Fruit fly (Drosophila melanogaster) whole organism, embryonic: ENCODE measurements around the gene Rpn1.

Source experiments
- Asciz ChIP-seq: fragments of 200-800 bp; sonication (Bioruptor generic); optimal IDR thresholded peaks from 2 replicates; lab custom pipeline; 2017; ENCODE audit warnings: missing biosample characterization, mild to moderate bottlenecking, missing genetic modification characterization, missing genetic modification reagents
- Atf-2 ChIP-seq: fragments of 200-800 bp; sonication (Bioruptor generic); optimal IDR thresholded peaks from 2 replicates; lab custom pipeline; 2016; ENCODE audit warnings: missing biosample characterization, missing genetic modification characterization
- Atf3 ChIP-seq: fragments of 200-800 bp; sonication (Bioruptor generic); optimal IDR thresholded peaks from 3 replicates; lab custom pipeline; 2016; ENCODE audit warnings: missing biosample characterization, missing genetic modification characterization
- B-H2 ChIP-seq: fragments of 200-800 bp; sonication (Bioruptor generic); optimal IDR thresholded peaks from 2 replicates; lab custom pipeline; 2018; ENCODE audit warnings: missing biosample characterization, mild to moderate bottlenecking, missing genetic modification characterization
- BtbVII ChIP-seq: fragments of 200-800 bp; sonication (Bioruptor generic); optimal IDR thresholded peaks from 3 replicates; lab custom pipeline; 2017; ENCODE audit warnings: missing biosample characterization, mild to moderate bottlenecking, missing genetic modification characterization
- CG10959 ChIP-seq: fragments of 200-800 bp; sonication (Bioruptor generic); IDR thresholded peaks from 2 replicates; pipeline ENCODE4 v1.3.6; 2022; ENCODE audit warnings: missing biosample characterization, missing genetic modification characterization
- CG11695 ChIP-seq: fragments of 200-800 bp; sonication (Bioruptor generic); IDR thresholded peaks from 3 replicates; pipeline ENCODE4 v1.3.6; 2022; ENCODE audit warnings: missing biosample characterization, missing genetic modification characterization
- CG11723 ChIP-seq: fragments of 200-800 bp; sonication (Bioruptor generic); optimal IDR thresholded peaks from 2 replicates; lab custom pipeline; 2017; ENCODE audit warnings: missing biosample characterization, mild to moderate bottlenecking, missing genetic modification characterization
- CG12942 ChIP-seq: fragments of 200-800 bp; sonication (Bioruptor generic); optimal IDR thresholded peaks from 3 replicates; lab custom pipeline; 2016; ENCODE audit warnings: missing biosample characterization, missing genetic modification characterization
- CG14050 ChIP-seq: fragments of 200-800 bp; sonication (Bioruptor generic); IDR thresholded peaks from 3 replicates; pipeline ENCODE4 v1.3.6; 2022; ENCODE audit warnings: missing biosample characterization, missing genetic modification characterization
- CG15011 ChIP-seq: fragments of 200-800 bp; sonication (Bioruptor generic); optimal IDR thresholded peaks from 3 replicates; lab custom pipeline; 2018; ENCODE audit warnings: missing biosample characterization, mild to moderate bottlenecking, missing genetic modification characterization
- CG16815 ChIP-seq: fragments of 200-800 bp; sonication (Bioruptor generic); optimal IDR thresholded peaks from 3 replicates; lab custom pipeline; 2017; ENCODE audit warnings: missing biosample characterization, mild to moderate bottlenecking, missing genetic modification characterization
- CG2889 ChIP-seq: fragments of 200-800 bp; sonication (Bioruptor generic); IDR thresholded peaks from 3 replicates; pipeline ENCODE4 v1.3.6; 2022; ENCODE audit warnings: missing biosample characterization, missing genetic modification characterization
- CG43689 ChIP-seq: fragments of 200-800 bp; sonication (Bioruptor generic); IDR thresholded peaks from 2 replicates; pipeline ENCODE4 v1.3.6; 2022; ENCODE audit warnings: missing biosample characterization, missing genetic modification characterization
- CG6175 ChIP-seq: fragments of 200-800 bp; sonication (Bioruptor generic); IDR thresholded peaks from 3 replicates; pipeline ENCODE4 v1.3.6; 2022; ENCODE audit warnings: missing biosample characterization, missing genetic modification characterization
- CG9215 ChIP-seq: fragments of 200-800 bp; sonication (Bioruptor generic); IDR thresholded peaks from 2 replicates; pipeline ENCODE4 v1.3.6; 2022; ENCODE audit warnings: missing biosample characterization, missing genetic modification characterization
- CG9797 ChIP-seq: fragments of 200-800 bp; sonication (Bioruptor generic); optimal IDR thresholded peaks from 3 replicates; lab custom pipeline; 2018; ENCODE audit warnings: missing biosample characterization, mild to moderate bottlenecking, missing genetic modification characterization
- D ChIP-seq, 2 experiments: fragments of 200-800 bp in 1 of 2; fragments of >200 bp in 1 of 2; sonication (Bioruptor generic) in 1 of 2; optimal IDR thresholded peaks; 2 replicates in 1 of 2; 3 replicates in 1 of 2; lab custom pipeline; 2017; ENCODE audit warnings: mild to moderate bottlenecking in 1 of 2, missing biosample characterization in 1 of 2, missing genetic modification characterization in 1 of 2, missing genetic modification reagents in 1 of 2
- D19A ChIP-seq: fragments of 200-800 bp; optimal IDR thresholded peaks from 3 replicates; lab custom pipeline; 2019; ENCODE audit warnings: missing biosample characterization, mild to moderate bottlenecking, missing genetic modification characterization, moderate library complexity
- D19B ChIP-seq: fragments of 200-800 bp; sonication (Bioruptor generic); optimal IDR thresholded peaks from 2 replicates; lab custom pipeline; 2017; ENCODE audit warnings: missing biosample characterization, mild to moderate bottlenecking, missing genetic modification characterization
- Dref ChIP-seq: fragments of 200-800 bp; sonication (Bioruptor generic); IDR thresholded peaks from 2 replicates; pipeline ENCODE4 v1.3.6; 2022; ENCODE audit warnings: missing biosample characterization, missing genetic modification characterization
- HHEX ChIP-seq: fragments of 200-800 bp; sonication (Bioruptor generic); optimal IDR thresholded peaks from 3 replicates; lab custom pipeline; 2017; ENCODE audit warnings: missing biosample characterization, mild to moderate bottlenecking, missing genetic modification characterization, missing genetic modification reagents
- Mad ChIP-seq: fragments of 200-800 bp; sonication (Bioruptor generic); optimal IDR thresholded peaks from 2 replicates; lab custom pipeline; 2016; ENCODE audit warnings: missing biosample characterization, missing genetic modification characterization
- Spps ChIP-seq: fragments of 200-800 bp; sonication (Bioruptor generic); optimal IDR thresholded peaks from 2 replicates; lab custom pipeline; 2018; ENCODE audit warnings: missing biosample characterization, mild to moderate bottlenecking, missing genetic modification characterization
- aop ChIP-seq: fragments of 200-800 bp; sonication (Bioruptor generic); IDR thresholded peaks from 2 replicates; pipeline ENCODE4 v1.3.6; 2022; ENCODE audit warnings: missing biosample characterization, missing genetic modification characterization
- ash1 ChIP-seq: fragments of 200-800 bp; sonication (Bioruptor generic); optimal IDR thresholded peaks from 2 replicates; lab custom pipeline; 2018; ENCODE audit warnings: missing biosample characterization, mild to moderate bottlenecking, missing genetic modification characterization
- bab2 ChIP-seq: fragments of 200-800 bp; sonication (Bioruptor generic); optimal IDR thresholded peaks from 2 replicates; lab custom pipeline; 2016; ENCODE audit warnings: missing biosample characterization, missing genetic modification characterization
- chif ChIP-seq, 2 experiments: fragments of 200-800 bp; sonication (Bioruptor generic); optimal IDR thresholded peaks; 3 replicates each; lab custom pipeline; 2016; ENCODE audit warnings: missing biosample characterization in 2 of 2, missing genetic modification characterization in 2 of 2
- danr ChIP-seq: fragments of 200-800 bp; sonication (Bioruptor generic); IDR thresholded peaks from 2 replicates; pipeline ENCODE4 v1.3.6; 2022; ENCODE audit warnings: missing biosample characterization, missing genetic modification characterization
- dpn ChIP-seq, 2 experiments: fragments of 200-800 bp; sonication (Bioruptor generic); optimal IDR thresholded peaks; 3 replicates each; lab custom pipeline; 2016; ENCODE audit warnings: missing biosample characterization in 2 of 2, missing genetic modification characterization in 2 of 2
- dysf ChIP-seq: fragments of 200-800 bp; sonication (Bioruptor generic); IDR thresholded peaks from 3 replicates; pipeline ENCODE4 v1.3.6; 2022; ENCODE audit warnings: missing biosample characterization, missing genetic modification characterization
- gfzf ChIP-seq: fragments of 200-800 bp; sonication (Bioruptor generic); optimal IDR thresholded peaks from 2 replicates; lab custom pipeline; 2016; ENCODE audit warnings: missing biosample characterization, mild to moderate bottlenecking, missing genetic modification characterization, moderate library complexity
- ind ChIP-seq: fragments of 200-800 bp; sonication (Bioruptor generic); optimal IDR thresholded peaks from 3 replicates; lab custom pipeline; 2016; ENCODE audit warnings: missing biosample characterization, missing genetic modification characterization
- jing ChIP-seq: fragments of 200-800 bp; sonication (Bioruptor generic); optimal IDR thresholded peaks from 2 replicates; lab custom pipeline; 2018; ENCODE audit warnings: missing biosample characterization, mild to moderate bottlenecking, missing genetic modification characterization
- nom ChIP-seq: fragments of 200-800 bp; sonication (Bioruptor generic); optimal IDR thresholded peaks from 2 replicates; lab custom pipeline; 2017; ENCODE audit warnings: missing biosample characterization, missing genetic modification characterization, mild to moderate bottlenecking, moderate library complexity, missing genetic modification reagents
- peb ChIP-seq: fragments of 200-800 bp; sonication (Bioruptor generic); IDR thresholded peaks from 2 replicates; pipeline ENCODE4 v1.3.6; 2022; ENCODE audit warnings: missing biosample characterization, missing genetic modification characterization
- phol ChIP-seq: fragments of 200-800 bp; sonication (Bioruptor generic); optimal IDR thresholded peaks from 3 replicates; lab custom pipeline; 2018; ENCODE audit warnings: missing biosample characterization, mild to moderate bottlenecking, missing genetic modification characterization, moderate library complexity
- pita ChIP-seq: fragments of 200-800 bp; sonication (Bioruptor generic); optimal IDR thresholded peaks from 2 replicates; lab custom pipeline; 2017; ENCODE audit warnings: missing biosample characterization, mild to moderate bottlenecking, missing genetic modification characterization
- pzg ChIP-seq: fragments of 200-800 bp; sonication (Bioruptor generic); optimal IDR thresholded peaks from 3 replicates; lab custom pipeline; 2018; ENCODE audit warnings: missing biosample characterization, mild to moderate bottlenecking, missing genetic modification characterization, moderate library complexity
- repo ChIP-seq: fragments of 200-800 bp; sonication (Bioruptor generic); optimal IDR thresholded peaks from 2 replicates; lab custom pipeline; 2016; ENCODE audit warnings: missing biosample characterization, missing genetic modification characterization
- sens ChIP-seq: fragments of 200-800 bp; sonication (Bioruptor generic); peaks from one replicate; lab custom pipeline; 2016; ENCODE audit warnings: missing biosample characterization, missing genetic modification characterization
- tna ChIP-seq: fragments of 200-800 bp; sonication (Bioruptor generic); IDR thresholded peaks from 2 replicates; pipeline ENCODE4 v1.3.6; 2022; ENCODE audit warnings: missing biosample characterization, missing genetic modification characterization; ENCODE audit not compliant: partially characterized antibody
- tup ChIP-seq: fragments of 200-800 bp; sonication (Bioruptor generic); optimal IDR thresholded peaks from 2 replicates; lab custom pipeline; 2016; ENCODE audit warnings: missing biosample characterization, mild to moderate bottlenecking, missing genetic modification characterization, moderate library complexity
- usp ChIP-seq: fragments of >200 bp; optimal IDR thresholded peaks from 2 replicates; lab custom pipeline; 2017; ENCODE audit warnings: missing biosample characterization, missing genetic modification characterization
- zfh2 ChIP-seq: fragments of 200-800 bp; sonication (Bioruptor generic); optimal IDR thresholded peaks from 2 replicates; lab custom pipeline; 2016; ENCODE audit warnings: missing biosample characterization, missing genetic modification characterization

Rpn1 gene

DNA sequence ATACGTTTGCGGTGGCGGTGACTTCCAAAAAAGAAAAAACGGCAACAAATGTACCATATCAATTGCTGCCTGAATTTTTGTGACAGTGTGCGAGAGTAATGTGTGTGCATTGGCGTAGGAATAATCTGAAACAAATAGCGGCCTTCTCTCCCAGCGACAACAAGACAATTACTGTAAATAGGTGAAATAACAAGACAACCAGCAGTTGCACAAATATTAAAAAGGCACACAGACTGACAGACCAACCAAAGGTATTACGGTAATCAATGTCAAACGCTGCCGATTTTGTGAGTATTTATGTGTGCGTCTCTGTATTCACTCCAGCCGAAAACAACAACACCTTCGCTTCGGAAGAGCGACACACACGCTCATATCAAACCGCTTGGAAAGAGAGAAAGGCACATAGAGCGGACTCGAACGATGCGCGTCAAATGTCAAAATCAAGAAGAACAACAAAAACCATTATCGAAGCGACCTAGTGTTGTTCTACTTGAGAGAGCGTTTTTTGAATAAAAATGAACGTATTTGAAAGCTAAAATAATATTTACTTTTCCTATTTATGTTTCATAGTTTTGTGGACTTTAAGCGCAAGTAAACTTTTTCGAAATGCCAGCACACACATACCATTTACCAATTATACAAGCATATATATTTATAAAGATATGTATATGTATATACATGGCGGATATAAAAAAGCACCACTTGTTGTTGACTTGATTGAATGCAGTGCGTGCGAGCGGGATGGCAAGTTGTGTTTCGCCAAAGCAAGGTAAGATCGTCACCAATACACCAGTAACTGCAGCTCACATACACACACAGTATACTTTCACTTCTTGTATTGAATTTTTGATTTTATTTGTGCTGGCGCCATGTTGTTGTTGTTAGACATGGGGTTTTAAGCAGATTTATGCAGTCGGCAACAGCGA lies 7.8 kb upstream of the Rpn1 start (continued):
- TF ChIP-seq Dref (GFP tag; lab: Robert Waterston, UW) (no peak), bab2 (GFP tag; lab: Kevin White, UChicago) (peak; percentile 78), jing (GFP tag; lab: Kevin White, UChicago) (no peak), danr (GFP tag; lab: Robert Waterston, UW) (peak; percentile 19; the same call in 1 of the 2 replicates), CG6175 (GFP tag; lab: Robert Waterston, UW) (no peak), ash1 (GFP tag; lab: Kevin White, UChicago) (peak; percentile 32), CG10959 (peak; percentile 62), CG9215 (GFP tag; lab: Robert Waterston, UW) (no peak), usp (no peak), CG11723 (GFP tag; lab: Kevin White, UChicago) (peak; percentile 45), D19B (GFP tag; lab: Kevin White, UChicago) (no peak), aop (GFP tag; lab: Robert Waterston, UW) (no peak), Atf-2 (GFP tag; lab: Kevin White, UChicago) (peak; percentile 49), BtbVII (GFP tag; lab: Kevin White, UChicago) (peak; percentile 77), peb (peak; percentile 74), pita (GFP tag; lab: Kevin White, UChicago) (no peak), dysf (GFP tag; lab: Robert Waterston, UW) (peak; percentile 35; the same call in 1 of the 3 replicates), CG12942 (no peak), tup (peak; percentile 42), ind (GFP tag; lab: Kevin White, UChicago) (peak; percentile 25), B-H2 (GFP tag; lab: Kevin White, UChicago) (no peak), nom (no peak), CG2889 (GFP tag; lab: Robert Waterston, UW) (no peak), gfzf (GFP tag; lab: Kevin White, UChicago) (no peak), HHEX (GFP tag; lab: Kevin White, UChicago) (peak; percentile 78), CG16815 (GFP tag; lab: Kevin White, UChicago) (no peak), Mad (GFP tag; lab: Kevin White, UChicago) (peak; percentile 47), dpn (GFP tag; optimal IDR thresholded peaks at IDR 0.05; lab: Kevin White, UChicago) (peak; percentile 34 to 68), CG43689 (GFP tag; lab: Robert Waterston, UW) (no peak)
- TF ChIP-seq, all 482 proteins: peak for 325

dm6 chr3L:19907706-19908070 lies 7.2 kb upstream of the Rpn1 start:
- TF ChIP-seq D19A (tag; lab: Kevin White, UChicago) (peak; percentile 59), CG15011 (GFP tag; lab: Kevin White, UChicago) (no peak), repo (GFP tag; lab: Kevin White, UChicago) (no peak), phol (tag; lab: Kevin White, UChicago) (peak; percentile 35), Spps (tag; lab: Kevin White, UChicago) (no peak), Asciz (peak; percentile 6), chif (GFP tag; optimal IDR thresholded peaks at IDR 0.05; lab: Kevin White, UChicago) (peak in 1 of 2 experiments; percentile 2), pzg (GFP tag; lab: Kevin White, UChicago) (no peak), zfh2 (GFP tag; lab: Kevin White, UChicago) (no peak), tna (GFP tag; lab: Robert Waterston, UW) (0 out of 2 replicates have a peak, but pooled peaks have one; percentile 20), CG14050 (0 out of 3 replicates have a peak, but pooled peaks have one; percentile 2), CG9797 (GFP tag; lab: Kevin White, UChicago) (no peak), CG11695 (GFP tag; lab: Robert Waterston, UW) (0 out of 3 replicates have a peak, but pooled peaks have one; percentile 14), sens (peak; percentile 70), D (optimal IDR thresholded peaks at IDR 0.05; lab: Kevin White, UChicago) (no peak), D (GFP tag; optimal IDR thresholded peaks at IDR 0.05; lab: Kevin White, UChicago) (peak; percentile 18), Atf-2 (GFP tag; lab: Kevin White, UChicago) (peak; percentile 7), Atf3 (GFP tag; lab: Kevin White, UChicago) (no peak)
